Fruit fly (Drosophila melanogaster): ENCODE measurements around the gene Vlet.

Vlet gene

DNA sequence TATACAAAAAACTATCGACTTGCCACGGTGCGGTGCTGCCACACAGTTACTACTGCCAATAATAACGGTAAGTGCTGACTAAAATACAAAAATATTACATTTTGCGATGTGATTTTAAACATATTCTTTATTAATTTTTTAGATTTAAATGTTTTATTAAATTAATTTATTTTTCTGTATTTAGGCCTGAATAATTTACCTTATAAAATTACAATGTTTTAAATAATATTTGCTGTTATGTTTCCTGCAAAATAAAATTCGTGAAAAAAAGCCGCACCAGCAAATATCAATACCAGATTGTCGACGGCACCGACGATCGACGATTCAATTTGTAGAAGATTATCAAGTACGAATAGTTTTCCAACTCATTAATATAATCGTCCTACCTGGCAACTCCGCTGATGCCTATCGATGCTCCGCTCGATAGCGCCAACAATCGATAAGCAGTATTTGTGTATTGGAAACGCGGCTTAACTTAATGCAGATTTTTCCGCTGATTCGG, at the start of gene Vlet, which contains the start of gene bif:
Gene Vlet (minus strand): TSS at position 51 of the 502 bp plus-strand sequence.
Gene bif (plus strand): TSS at position 432 of the 502 bp plus-strand sequence.
- TF ChIP-seq CG34367 (tag; optimal IDR thresholded peaks at IDR 0.05) (peak; percentile 50), CG17806 (tag; optimal IDR thresholded peaks at IDR 0.05) (peak; percentile 36), Pif1B (GFP tag; optimal IDR thresholded peaks at IDR 0.05) (peak; percentile 59), Snoo (tag; optimal IDR thresholded peaks at IDR 0.05) (peak; percentile 48), gl (tag; optimal IDR thresholded peaks at IDR 0.05) (no peak), D1 (tag; optimal IDR thresholded peaks at IDR 0.05) (peak; percentile 69), EcR (GFP tag; optimal IDR thresholded peaks at IDR 0.05) (no peak), CG32121 (GFP tag; IDR thresholded peaks at IDR 0.05) (0 out of 2 replicates have a peak, but pooled peaks have one; percentile 37), CG15710 (tag; optimal IDR thresholded peaks at IDR 0.05) (peak; percentile 47), CG4496 (GFP tag; IDR thresholded peaks at IDR 0.05) (0 out of 3 replicates have a peak, but pooled peaks have one; percentile 17), CG13204 (GFP tag; optimal IDR thresholded peaks at IDR 0.05) (no peak), Pif1A (GFP tag; optimal IDR thresholded peaks at IDR 0.05) (no peak), fd96Ca (GFP tag; IDR thresholded peaks at IDR 0.05) (peak; percentile 64; the same call in 1 of the 3 replicates), CG14655 (GFP tag; optimal IDR thresholded peaks at IDR 0.05) (no peak), CG9948 (tag; optimal IDR thresholded peaks at IDR 0.05) (peak; percentile 58), CG10348 (GFP tag; IDR thresholded peaks at IDR 0.05) (no peak), CG8159 (tag; optimal IDR thresholded peaks at IDR 0.05) (peak; percentile 57), CG8301 (tag; optimal IDR thresholded peaks at IDR 0.05) (peak; percentile 30)

- TF ChIP-seq rn (GFP tag; IDR thresholded peaks at IDR 0.05) (no peak), Pif1B (GFP tag; optimal IDR thresholded peaks at IDR 0.05) (no peak), CG17806 (tag; optimal IDR thresholded peaks at IDR 0.05) (no peak), D1 (tag; optimal IDR thresholded peaks at IDR 0.05) (no peak), CG14655 (GFP tag; optimal IDR thresholded peaks at IDR 0.05) (no peak), Pif1A (GFP tag; optimal IDR thresholded peaks at IDR 0.05) (no peak), CG32121 (GFP tag; IDR thresholded peaks at IDR 0.05) (no peak), CG4496 (GFP tag; IDR thresholded peaks at IDR 0.05) (no peak)
Measured at dm6 chrX:11723946-11724345, 45.6 kb upstream of the Vlet start, which contains the start of gene CG15221. TSS of gene CG15221 (plus strand) at chrX:11724246.

dm6 chrX:11720138-11720537, 41.7 kb upstream of the Vlet start, which contains the start of gene Tango10:
TSS of gene Tango10 (plus strand) at chrX:11720245.
- peak; percentile 38 for TF ChIP-seq CG15710 (tag; optimal IDR thresholded peaks at IDR 0.05)
- no peak for TF ChIP-seq gl (tag; optimal IDR thresholded peaks at IDR 0.05)
- TF ChIP-seq CG34367 (tag; optimal IDR thresholded peaks at IDR 0.05): no peak
- TF ChIP-seq Pif1B (GFP tag; optimal IDR thresholded peaks at IDR 0.05): no peak
- TF ChIP-seq CG13204 (GFP tag; optimal IDR thresholded peaks at IDR 0.05): no peak
- TF ChIP-seq rn (GFP tag; IDR thresholded peaks at IDR 0.05): no peak
- TF ChIP-seq CG14655 (GFP tag; optimal IDR thresholded peaks at IDR 0.05): no peak
- TF ChIP-seq CG32121 (GFP tag; IDR thresholded peaks at IDR 0.05): peak; percentile 40; the same call in 1 of the 2 replicates
- no peak for TF ChIP-seq Pif1A (GFP tag; optimal IDR thresholded peaks at IDR 0.05)
- TF ChIP-seq D1 (tag; optimal IDR thresholded peaks at IDR 0.05): no peak
- no peak for TF ChIP-seq CG9948 (tag; optimal IDR thresholded peaks at IDR 0.05)
- no peak for TF ChIP-seq CG4496 (GFP tag; IDR thresholded peaks at IDR 0.05)
- no peak for TF ChIP-seq EcR (GFP tag; optimal IDR thresholded peaks at IDR 0.05)
- TF ChIP-seq Snoo (tag; optimal IDR thresholded peaks at IDR 0.05): no peak
- TF ChIP-seq CG10348 (GFP tag; IDR thresholded peaks at IDR 0.05): no peak
- no peak for TF ChIP-seq CG8159 (tag; optimal IDR thresholded peaks at IDR 0.05)
- TF ChIP-seq fd96Ca (GFP tag; IDR thresholded peaks at IDR 0.05): peak; percentile 53; the same call in 1 of the 3 replicates
- 0 out of 2 replicates have a peak, but pooled peaks have one; percentile 24 for TF ChIP-seq Ets98B (GFP tag; IDR thresholded peaks at IDR 0.05)
- no peak for TF ChIP-seq CG12605 (GFP tag; IDR thresholded peaks at IDR 0.05)
- no peak for TF ChIP-seq CG8301 (tag; optimal IDR thresholded peaks at IDR 0.05)
- TF ChIP-seq CG17806 (tag; optimal IDR thresholded peaks at IDR 0.05): peak; percentile 13

- no peak for TF ChIP-seq CG9948 (tag; optimal IDR thresholded peaks at IDR 0.05)
- TF ChIP-seq CG12605 (GFP tag; IDR thresholded peaks at IDR 0.05): no peak
- TF ChIP-seq rn (GFP tag; IDR thresholded peaks at IDR 0.05): no peak
- no peak for TF ChIP-seq CG14655 (GFP tag; optimal IDR thresholded peaks at IDR 0.05)
- no peak for TF ChIP-seq fd96Ca (GFP tag; IDR thresholded peaks at IDR 0.05)
- no peak for TF ChIP-seq CG10348 (GFP tag; IDR thresholded peaks at IDR 0.05)
- TF ChIP-seq CG8301 (tag; optimal IDR thresholded peaks at IDR 0.05): no peak
- TF ChIP-seq gl (tag; optimal IDR thresholded peaks at IDR 0.05): no peak
- no peak for TF ChIP-seq CG32121 (GFP tag; IDR thresholded peaks at IDR 0.05)
Measured at dm6 chrX:11717892-11718291, 39.5 kb upstream of the Vlet start.

DNA sequence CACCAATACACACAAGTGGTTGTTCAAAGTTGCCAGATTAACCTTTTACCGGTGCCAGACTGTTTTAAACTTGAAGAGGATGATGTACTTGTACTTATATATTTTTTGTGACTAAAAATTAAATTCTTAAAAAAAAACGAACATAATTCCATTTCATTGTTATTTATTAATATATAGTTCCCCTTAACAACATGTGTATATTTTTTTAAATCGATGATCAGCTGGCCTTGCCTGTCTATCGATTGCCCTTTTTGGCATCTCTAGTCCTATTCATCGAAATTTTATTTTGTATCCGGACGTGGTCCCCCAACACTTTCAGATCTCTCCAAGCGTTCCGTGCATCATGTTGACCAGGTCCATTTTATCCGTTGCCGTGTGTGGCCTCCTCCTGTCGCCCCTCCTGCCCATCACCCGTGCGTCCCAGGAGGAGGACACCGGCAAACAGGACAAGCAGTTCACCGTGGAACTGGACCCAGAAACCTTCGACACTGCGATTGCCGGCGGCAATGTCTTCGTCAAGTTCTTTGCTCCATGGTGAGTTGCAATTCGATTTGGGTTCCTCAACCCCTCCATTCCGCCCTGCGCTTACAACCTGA, 38.4 kb upstream of the Vlet start, which contains the start of gene prtp:
Gene prtp (plus strand): TSS at position 26 of the 596 bp plus-strand sequence.
- TF ChIP-seq D1 (tag; optimal IDR thresholded peaks at IDR 0.05) (no peak), Snoo (tag; optimal IDR thresholded peaks at IDR 0.05) (no peak), fd96Ca (GFP tag; IDR thresholded peaks at IDR 0.05) (no peak), CG13204 (GFP tag; optimal IDR thresholded peaks at IDR 0.05) (no peak)
